Fruit fly (Drosophila melanogaster): Measurements from ENCODE around the gene MED21.

DNA sequence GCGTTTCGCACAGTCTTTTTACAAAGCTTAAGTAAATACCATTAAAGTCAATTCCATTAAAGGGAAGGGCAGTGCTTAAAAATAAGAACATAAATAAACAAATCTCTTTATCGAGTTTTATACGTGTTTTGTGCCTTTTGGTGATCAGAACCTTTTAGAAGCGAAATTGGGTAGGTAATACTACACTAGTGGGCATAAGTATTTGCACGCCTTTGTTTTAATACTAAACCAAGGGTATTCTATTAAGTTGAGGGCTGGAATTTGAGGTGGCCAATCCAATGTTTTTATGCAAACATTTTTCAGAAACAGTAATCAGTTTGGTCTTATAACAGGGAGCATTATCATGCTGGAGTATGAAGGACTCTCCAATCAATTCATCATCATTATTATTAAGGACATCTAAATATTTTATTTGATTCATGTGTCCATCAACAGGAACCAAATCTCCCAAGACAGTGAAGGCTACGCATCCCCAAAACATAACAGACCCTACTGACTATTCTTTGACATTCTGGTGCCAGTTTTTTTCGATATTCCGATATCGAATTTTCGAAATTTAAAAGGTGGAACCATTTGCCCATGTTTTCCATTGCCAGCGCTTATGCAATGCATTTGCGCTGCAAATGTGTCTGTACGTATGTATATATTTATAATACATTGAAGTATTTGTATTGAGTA, 5.6 kb upstream of the MED21 start:
- TF ChIP-seq h (optimal IDR thresholded peaks at IDR 0.05) = no peak
- no peak for TF ChIP-seq psq (optimal IDR thresholded peaks at IDR 0.05)
- no peak for TF ChIP-seq Myc (optimal IDR thresholded peaks at IDR 0.05)

Data from Kc167 (cell line).